Worm (Caenorhabditis elegans): ENCODE measurements around the gene fis-1.

fis-1 gene

ce11 chrII:6752027-6752426, 2.9 kb upstream of the fis-1 start, which contains the start of gene F41G3.19:
Gene F41G3.19, minus strand, starts transcription at chrII:6752127.
- TF ChIP-seq lin-13 (GFP tag; optimal IDR thresholded peaks at IDR 0.05) (no peak), nhr-111 (GFP tag; optimal IDR thresholded peaks at IDR 0.05) (no peak), dpl-1 (GFP tag; optimal IDR thresholded peaks at IDR 0.05) (no peak), F49E8.2 (tag; optimal IDR thresholded peaks at IDR 0.05; ENCODE audit: borderline replicate concordance) (no peak), unc-39 (tag; optimal IDR thresholded peaks at IDR 0.05) (no peak), nhr-11 (tag; optimal IDR thresholded peaks at IDR 0.05) (no peak), nhr-25 (tag; optimal IDR thresholded peaks at IDR 0.05; ENCODE audit: borderline replicate concordance, insufficient read depth) (no peak), arid-1 (GFP tag; conservative IDR thresholded peaks at IDR 0.05) (no peak), snpc-4 (tag; optimal IDR thresholded peaks at IDR 0.05) (no peak), ama-1 (optimal IDR thresholded peaks at IDR 0.05) (no peak), ceh-28 (tag; optimal IDR thresholded peaks at IDR 0.05) (no peak), dmd-9 (GFP tag; IDR thresholded peaks at IDR 0.05) (no peak), mxl-3 (GFP tag; optimal IDR thresholded peaks at IDR 0.05) (no peak), mdt-29 (GFP tag; IDR thresholded peaks at IDR 0.05) (no peak)

- TF ChIP-seq ceh-20 (GFP tag; IDR thresholded peaks at IDR 0.05) = no peak
- no peak for TF ChIP-seq T20F7.1 (GFP tag; optimal IDR thresholded peaks at IDR 0.05)
- TF ChIP-seq F44E2.7 (GFP tag; IDR thresholded peaks at IDR 0.05) = no peak
- TF ChIP-seq sdz-12 (GFP tag; optimal IDR thresholded peaks at IDR 0.05) = no peak
- TF ChIP-seq nhr-28 (tag; optimal IDR thresholded peaks at IDR 0.05) = no peak
- no peak for TF ChIP-seq lir-3 (tag; optimal IDR thresholded peaks at IDR 0.05)
- TF ChIP-seq daf-8 (GFP tag; IDR thresholded peaks at IDR 0.05) = no peak
- no peak for TF ChIP-seq nhr-11 (tag; optimal IDR thresholded peaks at IDR 0.05)
- TF ChIP-seq nhr-102 (tag; optimal IDR thresholded peaks at IDR 0.05) = no peak
- no peak for TF ChIP-seq unc-130 (GFP tag; optimal IDR thresholded peaks at IDR 0.05)
- no peak for TF ChIP-seq ceh-82 (tag; optimal IDR thresholded peaks at IDR 0.05)
- no peak for TF ChIP-seq ZK546.5 (tag; optimal IDR thresholded peaks at IDR 0.05)
- no peak for TF ChIP-seq hif-1 (tag; optimal IDR thresholded peaks at IDR 0.05)
- TF ChIP-seq dmd-6 (GFP tag; IDR thresholded peaks at IDR 0.05) = no peak
- no peak for TF ChIP-seq snpc-4 (tag; optimal IDR thresholded peaks at IDR 0.05)
These were observed 2.1 kb upstream of the fis-1 start, which contains the start of gene F41G3.21 for ce11 chrII:6752850-6753249. Gene F41G3.21, minus strand, starts transcription at chrII:6752950.

- no peak for TF ChIP-seq dve-1 (tag; optimal IDR thresholded peaks at IDR 0.05; ENCODE audit: insufficient read depth)
- TF ChIP-seq lsy-2 (tag; optimal IDR thresholded peaks at IDR 0.05) = no peak
- TF ChIP-seq mxl-3 (GFP tag; optimal IDR thresholded peaks at IDR 0.05) = no peak
These were observed 1.3 kb downstream of the fis-1 start, which contains the start of gene F41G3.3 for ce11 chrII:6756232-6756631. Gene F41G3.3, plus strand, starts transcription at chrII:6756532.

ce11 chrII:6764734-6765133, 9.8 kb downstream of the fis-1 start, which contains the start of gene nlp-50:
Gene nlp-50, plus strand, starts transcription at chrII:6765034.
- TF ChIP-seq ZK337.2 (GFP tag; IDR thresholded peaks at IDR 0.05) (no peak), T20F7.1 (GFP tag; optimal IDR thresholded peaks at IDR 0.05) (no peak), zip-2 (tag; optimal IDR thresholded peaks at IDR 0.05) (no peak), nhr-102 (tag; optimal IDR thresholded peaks at IDR 0.05) (no peak), aly-2 (tag; optimal IDR thresholded peaks at IDR 0.05) (no peak)

ce11 chrII:6768014-6768413, 13.0 kb downstream of the fis-1 start, which contains the start of gene F41G3.18:
Gene F41G3.18, plus strand, starts transcription at chrII:6768314.
- TF ChIP-seq pqm-1 (tag; optimal IDR thresholded peaks at IDR 0.05) (peak; percentile 42), arid-1 (GFP tag; conservative IDR thresholded peaks at IDR 0.05) (no peak), dmd-6 (GFP tag; IDR thresholded peaks at IDR 0.05) (0 out of 2 replicates have a peak, but pooled peaks have one; percentile 6)

All from whole organism, L4 larva.